Worm (Caenorhabditis elegans): ENCODE data around the gene aly-1.
A peak's percentile ranks its signal among the peaks of the same experiment; 100 is the strongest.

Gene aly-1

DNA sequence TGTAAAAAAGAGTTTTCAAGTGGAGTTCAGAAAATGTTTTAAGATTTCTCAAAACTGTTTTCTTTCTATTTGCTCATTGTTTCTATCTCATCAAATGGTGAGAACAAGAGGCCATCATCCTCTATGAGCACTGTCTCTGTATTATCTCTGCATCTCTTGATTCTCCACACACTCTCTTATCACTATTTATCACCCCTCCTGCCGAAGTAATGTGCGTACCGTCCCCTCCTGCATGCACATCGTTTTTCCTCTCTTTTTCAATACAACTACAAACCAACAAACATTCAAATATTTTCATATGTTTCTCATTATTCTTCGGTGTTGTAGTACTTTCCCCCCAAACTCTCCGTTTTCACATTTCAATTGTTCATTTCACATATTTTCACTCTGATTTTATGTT, 7.7 kb downstream of the aly-1 start (continued):
- no peak for TF ChIP-seq pha-4 (GFP tag; IDR thresholded peaks at IDR 0.05)
- TF ChIP-seq pha-4 (tag; optimal IDR thresholded peaks at IDR 0.05): no peak
- TF ChIP-seq zip-11 (GFP tag; IDR thresholded peaks at IDR 0.05): no peak
- TF ChIP-seq tag-97 (GFP tag; IDR thresholded peaks at IDR 0.05): no peak
- no peak for TF ChIP-seq nhr-48 (tag; optimal IDR thresholded peaks at IDR 0.05)
- TF ChIP-seq Y75B8A.6 (GFP tag; IDR thresholded peaks at IDR 0.05): no peak
- TF ChIP-seq lin-13 (GFP tag; optimal IDR thresholded peaks at IDR 0.05): no peak
- TF ChIP-seq zip-2 (tag; optimal IDR thresholded peaks at IDR 0.05): no peak
- TF ChIP-seq dve-1 (tag; optimal IDR thresholded peaks at IDR 0.05; ENCODE audit: insufficient read depth): peak; percentile 54
- TF ChIP-seq hlh-11 (tag; optimal IDR thresholded peaks at IDR 0.05): peak; percentile 29
- no peak for TF ChIP-seq F49E8.2 (tag; optimal IDR thresholded peaks at IDR 0.05; ENCODE audit: borderline replicate concordance)
- TF ChIP-seq lin-1 (GFP tag; IDR thresholded peaks at IDR 0.05): no peak

- TF ChIP-seq nhr-48 (tag; optimal IDR thresholded peaks at IDR 0.05): no peak
- no peak for TF ChIP-seq ceh-82 (tag; optimal IDR thresholded peaks at IDR 0.05)
- no peak for TF ChIP-seq lim-7 (GFP tag; IDR thresholded peaks at IDR 0.05)
- TF ChIP-seq ceh-28 (tag; optimal IDR thresholded peaks at IDR 0.05): no peak
- no peak for TF ChIP-seq ama-1 (optimal IDR thresholded peaks at IDR 0.05)
- TF ChIP-seq lin-13 (GFP tag; optimal IDR thresholded peaks at IDR 0.05): no peak
- no peak for TF ChIP-seq nhr-42 (GFP tag; IDR thresholded peaks at IDR 0.05)
- no peak for TF ChIP-seq unc-39 (tag; optimal IDR thresholded peaks at IDR 0.05)
- no peak for TF ChIP-seq lsy-2 (tag; optimal IDR thresholded peaks at IDR 0.05)
- no peak for TF ChIP-seq F44E2.7 (GFP tag; IDR thresholded peaks at IDR 0.05)
- TF ChIP-seq egl-27 (tag; optimal IDR thresholded peaks at IDR 0.05): no peak
- TF ChIP-seq F49E8.2 (tag; optimal IDR thresholded peaks at IDR 0.05; ENCODE audit: borderline replicate concordance): no peak
- no peak for TF ChIP-seq daf-16 (GFP tag; optimal IDR thresholded peaks at IDR 0.05)
- peak; percentile 48 for TF ChIP-seq daf-16 (tag; optimal IDR thresholded peaks at IDR 0.05)
- peak in 1 of 2 experiments; percentile 94 for TF ChIP-seq unc-62 (GFP tag; optimal IDR thresholded peaks at IDR 0.05 in 1 of 2)
- no peak for TF ChIP-seq unc-62 (tag; optimal IDR thresholded peaks at IDR 0.05)
These were observed 9.0 kb downstream of the aly-1 start for ce11 chrIV:9117700-9118099.

DNA sequence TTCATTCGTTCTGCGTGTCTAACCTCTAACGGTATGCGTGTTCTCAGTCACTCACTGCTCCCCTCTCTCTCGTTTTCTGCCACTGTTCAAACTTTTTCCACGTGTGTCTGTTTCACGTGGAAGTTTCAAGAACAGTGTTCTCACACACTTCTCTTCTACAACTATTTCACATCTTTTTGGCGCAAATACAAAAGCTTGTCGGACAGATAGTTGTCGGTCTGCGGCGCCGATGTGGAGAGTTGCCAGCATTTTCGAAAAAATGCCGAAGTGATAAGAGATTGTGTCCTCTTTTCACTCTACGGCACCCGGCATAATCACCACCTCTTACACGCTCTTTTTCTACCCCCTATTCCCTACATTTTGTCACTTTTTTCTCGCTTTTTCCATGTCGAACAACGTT, 9.6 kb downstream of the aly-1 start:
- peak; percentile 6 for TF ChIP-seq ama-1 (optimal IDR thresholded peaks at IDR 0.05)
- TF ChIP-seq mxl-3 (GFP tag; optimal IDR thresholded peaks at IDR 0.05): peak; percentile 41
- TF ChIP-seq ceh-82 (tag; optimal IDR thresholded peaks at IDR 0.05): no peak
- peak; percentile 47 for TF ChIP-seq hlh-30 (tag; optimal IDR thresholded peaks at IDR 0.05; ENCODE audit: insufficient read depth)
- TF ChIP-seq mes-2 (tag; optimal IDR thresholded peaks at IDR 0.05; ENCODE audit: poor library complexity, severe bottlenecking): no peak
- TF ChIP-seq daf-16 (GFP tag; optimal IDR thresholded peaks at IDR 0.05): no peak
- TF ChIP-seq daf-16 (tag; optimal IDR thresholded peaks at IDR 0.05): peak; percentile 32
- peak; percentile 0 for TF ChIP-seq nhr-77 (tag; optimal IDR thresholded peaks at IDR 0.05)
- TF ChIP-seq pqm-1 (tag; optimal IDR thresholded peaks at IDR 0.05): peak; percentile 59
- peak; percentile 68 for TF ChIP-seq dmd-6 (GFP tag; IDR thresholded peaks at IDR 0.05)
- no peak for TF ChIP-seq lir-3 (tag; optimal IDR thresholded peaks at IDR 0.05)
- TF ChIP-seq mdl-1 (tag; optimal IDR thresholded peaks at IDR 0.05): peak in 1 of 2 experiments; percentile 1
- no peak for TF ChIP-seq gei-8 (GFP tag; optimal IDR thresholded peaks at IDR 0.05)
- peak; percentile 53 for TF ChIP-seq mep-1 (tag; optimal IDR thresholded peaks at IDR 0.05)
- TF ChIP-seq dve-1 (tag; optimal IDR thresholded peaks at IDR 0.05; ENCODE audit: insufficient read depth): peak; percentile 15
- peak; percentile 75 for TF ChIP-seq hlh-11 (tag; optimal IDR thresholded peaks at IDR 0.05)
- peak in 1 of 2 experiments; percentile 86 for TF ChIP-seq unc-62 (GFP tag; optimal IDR thresholded peaks at IDR 0.05 in 1 of 2)
- TF ChIP-seq unc-62 (tag; optimal IDR thresholded peaks at IDR 0.05): no peak
- peak; percentile 79 for TF ChIP-seq nhr-28 (tag; optimal IDR thresholded peaks at IDR 0.05)
- no peak for TF ChIP-seq rbr-2 (tag; optimal IDR thresholded peaks at IDR 0.05)
- no peak for TF ChIP-seq ZK546.5 (tag; optimal IDR thresholded peaks at IDR 0.05)

All from whole organism, L4 larva.